Worm (Caenorhabditis elegans): ENCODE data around the gene zipt-17.

zipt-17 gene

DNA sequence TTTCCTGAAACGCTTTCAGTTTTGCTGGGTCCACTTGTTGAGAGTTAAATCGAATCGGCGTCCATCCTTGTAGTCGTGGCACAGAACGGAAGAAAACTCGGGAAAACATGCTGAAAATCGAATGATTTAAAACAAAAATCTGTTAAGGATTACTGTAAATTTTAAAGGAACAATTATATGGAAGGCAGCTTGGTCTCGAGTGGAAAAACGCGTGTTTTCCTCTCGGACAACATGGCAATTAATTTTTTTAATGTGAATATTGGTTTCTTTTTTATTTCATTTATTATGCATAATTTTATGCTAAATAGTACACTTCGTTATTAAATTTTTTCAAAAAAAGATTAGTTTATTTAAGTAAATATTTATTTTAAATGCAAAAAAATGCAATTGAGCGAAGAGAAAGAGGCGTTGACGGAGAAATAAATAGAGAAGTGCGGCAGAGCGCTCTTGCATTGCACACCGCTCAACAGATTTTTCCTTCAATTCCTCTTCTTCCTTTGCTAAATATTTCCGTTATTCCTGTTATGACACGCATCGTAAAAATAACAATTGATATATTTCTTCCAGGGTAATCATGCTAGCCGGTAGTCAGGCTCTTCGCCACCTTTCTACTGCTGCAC is 13.0 kb upstream of the zipt-17 start, which contains the start of the genes C30H6.9 and dlat-2:
Gene C30H6.9 (minus strand): TSS at position 110 of the 620 bp plus-strand sequence.
Gene dlat-2 (plus strand): TSS at position 566 of the 620 bp plus-strand sequence.
- peak; percentile 41; the same call in 1 of the 2 replicates for TF ChIP-seq D2030.7 (GFP tag; IDR thresholded peaks at IDR 0.05)
- TF ChIP-seq bed-1 (GFP tag; IDR thresholded peaks at IDR 0.05) = no peak
- peak; percentile 62 for TF ChIP-seq madf-6 (GFP tag; IDR thresholded peaks at IDR 0.05)
- no peak for TF ChIP-seq ceh-40 (GFP tag; IDR thresholded peaks at IDR 0.05)
- TF ChIP-seq tbp1 (GFP tag; optimal IDR thresholded peaks at IDR 0.05) = peak; percentile 11
- TF ChIP-seq unc-130 (GFP tag; optimal IDR thresholded peaks at IDR 0.05) = no peak
- peak; percentile 44; the same call in 1 of the 2 replicates for TF ChIP-seq dox-1 (GFP tag; IDR thresholded peaks at IDR 0.05)
- no peak for TF ChIP-seq pbrm-1 (GFP tag; IDR thresholded peaks at IDR 0.05)
- TF ChIP-seq C06A6.2 (GFP tag; conservative IDR thresholded peaks at IDR 0.05) = no peak
- no peak for TF ChIP-seq ztf-6 (GFP tag; IDR thresholded peaks at IDR 0.05)
- peak; percentile 73 for TF ChIP-seq lsl-1 (GFP tag; optimal IDR thresholded peaks at IDR 0.05)
- TF ChIP-seq attf-5 (GFP tag; optimal IDR thresholded peaks at IDR 0.05) = peak; percentile 32
- TF ChIP-seq lin-54 (GFP tag; optimal IDR thresholded peaks at IDR 0.05) = peak; percentile 3
- peak; percentile 38 for TF ChIP-seq xnd-1 (tag; optimal IDR thresholded peaks at IDR 0.05)
- peak; percentile 77 for TF ChIP-seq mcd-1 (GFP tag; IDR thresholded peaks at IDR 0.05)
- TF ChIP-seq F10E7.11 (tag; optimal IDR thresholded peaks at IDR 0.05) = no peak
- TF ChIP-seq F33H1.4 (GFP tag; IDR thresholded peaks at IDR 0.05) = peak; percentile 80
- peak; percentile 24 for TF ChIP-seq snpc-4 (GFP tag; optimal IDR thresholded peaks at IDR 0.05)
- peak in 3 of 4 experiments; percentile 72 to 84 (median 83) for TF ChIP-seq snpc-4 (tag; optimal IDR thresholded peaks at IDR 0.05)
- TF ChIP-seq Y53F4B.3 (GFP tag; IDR thresholded peaks at IDR 0.05) = no peak
- peak; percentile 65; the same call in 1 of the 2 replicates for TF ChIP-seq attf-6 (GFP tag; IDR thresholded peaks at IDR 0.05)
- TF ChIP-seq him-1 (tag; optimal IDR thresholded peaks at IDR 0.05) = no peak

DNA sequence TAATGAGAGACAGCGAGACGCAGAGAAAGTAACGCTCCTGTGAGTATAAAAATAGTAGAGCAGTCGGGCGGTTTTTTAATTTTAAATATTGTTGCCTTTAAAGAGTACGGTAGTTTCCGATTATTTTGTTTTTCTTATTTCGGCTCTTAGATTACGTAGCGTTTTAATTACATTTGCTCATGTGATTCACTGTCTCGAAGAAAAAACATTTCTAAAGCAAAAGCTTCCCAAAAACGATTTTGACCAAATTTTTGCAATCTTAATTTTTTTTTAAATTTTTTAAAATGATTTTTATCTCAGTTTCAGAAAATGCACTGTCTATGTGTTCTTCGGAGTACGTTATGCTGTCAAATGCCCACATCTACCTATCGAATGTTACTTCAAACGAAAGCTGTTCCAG is 8.9 kb upstream of the zipt-17 start, which contains the start of gene haf-1:
Gene haf-1 (plus strand): TSS at position 301 of the 400 bp plus-strand sequence.
- TF ChIP-seq akir-1 (GFP tag; optimal IDR thresholded peaks at IDR 0.05) (no peak), tlf-1 (GFP tag; optimal IDR thresholded peaks at IDR 0.05) (no peak), ccch-3 (GFP tag; optimal IDR thresholded peaks at IDR 0.05) (no peak), Y67H2A.10 (GFP tag; conservative IDR thresholded peaks at IDR 0.05) (no peak), F57A8.1 (GFP tag; optimal IDR thresholded peaks at IDR 0.05) (no peak), B0019.2 (GFP tag; conservative IDR thresholded peaks at IDR 0.05) (no peak)

DNA sequence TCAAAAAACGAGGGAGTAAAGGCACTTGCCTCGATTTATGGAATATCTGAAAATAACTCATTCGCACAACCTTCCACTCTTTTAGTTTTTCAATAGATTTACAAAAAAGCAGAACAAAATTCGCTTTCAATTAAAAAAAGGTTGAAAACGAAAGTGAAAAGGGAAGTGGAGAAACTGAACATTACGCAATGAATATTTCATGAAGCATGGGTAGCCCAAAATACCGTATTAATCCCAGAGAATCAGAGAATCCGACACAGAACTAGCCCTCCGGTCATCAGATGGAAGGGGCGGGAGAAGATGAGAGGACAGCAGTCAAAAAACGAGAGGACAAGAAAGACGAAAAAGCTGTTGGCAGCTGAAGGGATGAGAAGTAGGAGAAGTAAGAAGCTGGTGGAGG is 4.3 kb upstream of the zipt-17 start, which contains the start of gene C30H6.5:
Gene C30H6.5 (plus strand): TSS at position 301 of the 400 bp plus-strand sequence.
- no peak for TF ChIP-seq ztf-22 (GFP tag; optimal IDR thresholded peaks at IDR 0.05)
- TF ChIP-seq nfyb-1 (GFP tag; IDR thresholded peaks at IDR 0.05) = no peak
- no peak for TF ChIP-seq lsy-27 (tag; optimal IDR thresholded peaks at IDR 0.05; ENCODE audit: borderline replicate concordance, insufficient read depth)
- no peak for TF ChIP-seq sdz-38 (tag; optimal IDR thresholded peaks at IDR 0.05)
- no peak for TF ChIP-seq dpff-1 (tag; optimal IDR thresholded peaks at IDR 0.05)
- TF ChIP-seq Y67H2A.10 (GFP tag; conservative IDR thresholded peaks at IDR 0.05) = no peak
- no peak for TF ChIP-seq akir-1 (GFP tag; optimal IDR thresholded peaks at IDR 0.05)
- TF ChIP-seq mxl-1 (tag; optimal IDR thresholded peaks at IDR 0.05) = no peak
- no peak for TF ChIP-seq hsf-1 (GFP tag; IDR thresholded peaks at IDR 0.05)
- TF ChIP-seq nhr-179 (tag; optimal IDR thresholded peaks at IDR 0.05) = no peak
- no peak for TF ChIP-seq aptf-2 (GFP tag; conservative IDR thresholded peaks at IDR 0.05)
- TF ChIP-seq Y56A3A.18 (GFP tag; IDR thresholded peaks at IDR 0.05) = no peak
